Fruit fly (Drosophila melanogaster): ENCODE results near the gene HGTX.

dm6 chr3L:14613792-14614677, 14.7 kb upstream of the HGTX start, which contains the start of gene shd:
- TF ChIP-seq CG8478 (optimal IDR thresholded peaks at IDR 0.05) (no peak), CTCF (optimal IDR thresholded peaks at IDR 0.05) (no peak)
